Fruit fly (Drosophila melanogaster): Measurements from ENCODE around the gene Als2.

DNA sequence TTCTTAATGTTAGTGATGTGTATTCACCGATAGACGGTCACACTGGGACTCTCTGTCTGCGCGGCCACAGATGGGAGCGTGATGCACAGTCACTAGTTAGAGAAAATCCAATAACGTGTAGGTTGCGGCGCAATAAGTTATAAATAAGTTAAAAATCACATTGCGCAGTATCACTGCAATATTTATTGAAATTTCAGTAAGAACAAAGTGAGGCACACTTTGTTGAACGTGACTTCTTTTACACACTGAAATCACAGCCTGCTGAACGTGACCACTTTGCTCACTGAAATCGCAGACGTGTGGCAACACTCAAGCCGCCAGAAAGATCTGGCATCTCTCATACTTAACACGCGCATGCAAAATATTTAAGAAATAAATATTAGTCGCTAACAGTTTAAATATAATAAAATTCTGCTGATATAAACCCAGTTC, 49.1 kb upstream of the Als2 start, which contains the start of the genes CG11247 and Polr2H:
- TF ChIP-seq cic (GFP tag; optimal IDR thresholded peaks at IDR 0.05) = no peak
- TF ChIP-seq CG5204 (GFP tag; optimal IDR thresholded peaks at IDR 0.05) = peak; percentile 84
- TF ChIP-seq bab1 (GFP tag; optimal IDR thresholded peaks at IDR 0.05) = peak; percentile 87
- TF ChIP-seq CG7045 (GFP tag; optimal IDR thresholded peaks at IDR 0.05) = peak; percentile 64
- TF ChIP-seq Clk (GFP tag; optimal IDR thresholded peaks at IDR 0.05) = peak; percentile 76
- peak; percentile 86 for TF ChIP-seq Hr96 (GFP tag; optimal IDR thresholded peaks at IDR 0.05)
- peak; percentile 27 for TF ChIP-seq CG12768 (GFP tag; optimal IDR thresholded peaks at IDR 0.05)
- peak; percentile 92 for TF ChIP-seq toe (GFP tag; optimal IDR thresholded peaks at IDR 0.05)
- peak; percentile 83 for TF ChIP-seq Mnt (GFP tag; optimal IDR thresholded peaks at IDR 0.05)

Measured in whole organism, adult.